Fruit fly (Drosophila melanogaster) whole organism, adult: ENCODE data around the gene CG17193.

ENCODE experiments used
- CG1620 ChIP-seq: fragments of 200-800 bp; sonication (Bioruptor generic); optimal IDR thresholded peaks from 2 replicates; lab custom pipeline; 2016; ENCODE audit warnings: missing biosample characterization, missing genetic modification characterization
- CG5204 ChIP-seq: fragments of 200-800 bp; sonication (Bioruptor generic); optimal IDR thresholded peaks from 2 replicates; lab custom pipeline; 2016; ENCODE audit warnings: missing biosample characterization, missing genetic modification characterization
- Hr96 ChIP-seq: fragments of 200-800 bp; sonication (Bioruptor generic); optimal IDR thresholded peaks from 2 replicates; lab custom pipeline; 2016; ENCODE audit warnings: missing biosample characterization, missing genetic modification characterization

dm6 chr3R:20059650-20060049 is 3.8 kb upstream of the CG17193 start, which contains the start of gene CG4390:
- TF ChIP-seq CG5204 (GFP tag; lab: Kevin White, UChicago): no peak
- no peak for TF ChIP-seq Hr96 (GFP tag; lab: Kevin White, UChicago)
- no peak for TF ChIP-seq CG1620 (GFP tag; lab: Kevin White, UChicago)
